Fruit fly (Drosophila melanogaster): ENCODE measurements around the gene RpS27.

DNA sequence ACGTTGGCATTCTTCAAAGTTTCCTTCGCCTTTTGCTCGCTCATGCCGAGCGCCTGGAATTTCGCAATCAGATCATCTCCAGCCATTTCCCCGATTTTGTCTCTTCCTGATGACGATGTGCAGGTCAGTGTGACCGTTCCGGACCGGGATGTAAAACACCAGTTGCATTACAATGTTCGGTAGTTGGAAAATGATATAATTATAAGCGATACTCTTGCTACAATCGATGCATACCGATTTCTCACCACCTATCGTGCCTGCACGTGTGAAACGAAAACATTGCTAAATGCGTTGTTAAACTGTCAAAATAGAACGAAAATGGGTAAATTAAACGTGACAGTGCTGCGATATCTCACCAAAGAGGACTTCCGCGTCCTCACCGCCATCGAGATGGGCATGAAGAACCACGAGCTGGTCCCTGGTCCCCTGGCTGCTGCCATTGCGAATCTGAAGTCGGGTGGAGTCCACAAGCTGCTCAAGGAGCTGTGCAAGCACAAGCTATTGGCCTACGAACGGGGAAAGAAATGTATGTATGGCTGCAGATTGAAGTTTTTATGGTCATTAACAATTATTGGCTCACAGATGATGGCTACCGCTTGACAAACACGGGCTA, 18.4 kb upstream of the RpS27 start, which contains the start of the genes GlnRS and RIOK2:
- no peak for TF ChIP-seq pdm3 (GFP tag; optimal IDR thresholded peaks at IDR 0.05)
- no peak for TF ChIP-seq CG11294 (GFP tag; IDR thresholded peaks at IDR 0.05)
- no peak for TF ChIP-seq Ets21C (GFP tag; optimal IDR thresholded peaks at IDR 0.05)
- no peak for TF ChIP-seq salr (GFP tag; optimal IDR thresholded peaks at IDR 0.05)
- no peak for TF ChIP-seq spab (GFP tag; optimal IDR thresholded peaks at IDR 0.05)
- no peak for TF ChIP-seq Hr39 (GFP tag; optimal IDR thresholded peaks at IDR 0.05)
- TF ChIP-seq CG8119 (GFP tag; IDR thresholded peaks at IDR 0.05) = no peak
- no peak for TF ChIP-seq CG6808 (GFP tag; optimal IDR thresholded peaks at IDR 0.05)

Data from whole organism, prepupa.